Fruit fly (Drosophila melanogaster) S2 (cell line): ENCODE results near the gene CG4678.

Source experiments
- CG8478 ChIP-seq: fragments of >200 bp; optimal IDR thresholded peaks from 2 replicates; lab custom pipeline; 2018
- CTCF ChIP-seq, 2 experiments: fragments of >200 bp; optimal IDR thresholded peaks; 2 replicates each; lab custom pipeline; 2018

The CG4678 gene

dm6 chrX:16757645-16758044, 61.7 kb downstream of the CG4678 start:
- TF ChIP-seq CG8478 (lab: Kevin White, UChicago) (no peak), CTCF (optimal IDR thresholded peaks at IDR 0.05; lab: Kevin White, UChicago) (no peak)

dm6 chrX:16760542-16760941, 64.6 kb downstream of the CG4678 start:
- TF ChIP-seq CG8478 (lab: Kevin White, UChicago) (no peak), CTCF (optimal IDR thresholded peaks at IDR 0.05; lab: Kevin White, UChicago) (no peak)
